Worm (Caenorhabditis elegans): ENCODE results near the gene oac-1.

DNA sequence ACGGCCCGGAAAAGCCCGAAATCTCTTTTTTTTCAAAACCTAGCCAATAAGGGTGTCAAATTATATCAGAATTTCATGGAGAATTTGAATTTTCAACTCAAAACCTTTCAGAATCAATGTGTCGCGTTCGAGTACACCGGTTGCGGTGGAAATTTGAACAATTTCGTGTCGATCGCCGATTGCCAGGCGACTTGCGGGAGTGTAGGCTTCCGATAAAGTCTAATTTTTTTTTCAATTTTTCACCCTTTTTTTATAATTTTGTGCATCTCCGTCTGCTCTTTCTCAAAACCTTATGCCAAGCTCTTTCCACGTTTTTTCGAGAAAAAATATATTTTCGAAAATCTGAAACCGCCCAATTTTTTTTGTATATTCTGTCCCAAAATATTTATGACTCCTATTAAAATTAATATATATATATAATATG is 36.2 kb downstream of the oac-1 start:
- TF ChIP-seq ztf-29 (GFP tag; IDR thresholded peaks at IDR 0.05) (no peak), med-1 (GFP tag; optimal IDR thresholded peaks at IDR 0.05; ENCODE audit: insufficient read depth) (no peak), klf-2 (GFP tag; conservative IDR thresholded peaks at IDR 0.05) (no peak), flt-1 (GFP tag; IDR thresholded peaks at IDR 0.05) (0 out of 2 replicates have a peak, but pooled peaks have one; percentile 20), cog-1 (tag; optimal IDR thresholded peaks at IDR 0.05) (no peak), T22C8.4 (GFP tag; IDR thresholded peaks at IDR 0.05) (no peak), tab-1 (GFP tag; IDR thresholded peaks at IDR 0.05) (no peak)

Measured in whole organism, midembryonic.